Worm (Caenorhabditis elegans): Measurements from ENCODE around the gene ptp-1.

ptp-1 gene

ce11 chrIII:3590365-3590764, at the start of gene ptp-1:
Gene ptp-1 (plus strand): TSS chrIII:3590722.
- TF ChIP-seq ces-1 (GFP tag; optimal IDR thresholded peaks at IDR 0.05) (peak; percentile 50), ceh-39 (tag; optimal IDR thresholded peaks at IDR 0.05) (no peak)

DNA sequence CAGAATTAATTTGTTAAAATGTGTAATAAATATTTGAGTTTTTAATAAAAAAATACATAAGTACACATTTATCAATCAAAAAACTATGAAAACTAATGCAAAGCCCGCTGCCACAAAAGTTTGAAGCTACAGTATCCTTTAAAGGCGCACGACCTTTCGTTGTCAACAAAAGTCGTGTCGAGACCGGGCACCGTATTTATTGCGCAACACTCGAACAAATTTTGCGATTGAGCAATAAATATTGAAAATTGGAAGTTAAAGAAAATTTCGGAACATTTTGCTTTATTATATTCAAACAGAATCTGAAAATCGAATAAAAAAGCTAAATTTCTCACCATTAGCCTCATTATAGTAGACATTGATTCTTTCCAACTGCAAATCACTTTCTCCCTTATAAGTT, 49.4 kb upstream of the ptp-1 start:
- TF ChIP-seq nhr-76 (tag; optimal IDR thresholded peaks at IDR 0.05) (no peak), unc-62 (GFP tag; optimal IDR thresholded peaks at IDR 0.05) (no peak), lin-32 (GFP tag; optimal IDR thresholded peaks at IDR 0.05) (no peak), zip-8 (tag; optimal IDR thresholded peaks at IDR 0.05) (peak; percentile 92), ceh-39 (tag; optimal IDR thresholded peaks at IDR 0.05) (no peak), lsy-2 (tag; optimal IDR thresholded peaks at IDR 0.05) (no peak), sptf-1 (tag; optimal IDR thresholded peaks at IDR 0.05) (no peak), tbx-8 (GFP tag; optimal IDR thresholded peaks at IDR 0.05) (no peak)

ce11 chrIII:3541539-3541938, 49.0 kb upstream of the ptp-1 start, which contains the start of gene ben-1:
Gene ben-1 (minus strand): TSS chrIII:3541639.
- TF ChIP-seq sem-2 (GFP tag; optimal IDR thresholded peaks at IDR 0.05) (no peak), unc-62 (GFP tag; optimal IDR thresholded peaks at IDR 0.05) (no peak), lsy-2 (tag; optimal IDR thresholded peaks at IDR 0.05) (no peak), mls-2 (tag; optimal IDR thresholded peaks at IDR 0.05) (no peak), lin-32 (GFP tag; optimal IDR thresholded peaks at IDR 0.05) (no peak), snpc-4 (tag; optimal IDR thresholded peaks at IDR 0.05) (no peak), nhr-2 (tag; optimal IDR thresholded peaks at IDR 0.05) (no peak), mep-1 (tag; optimal IDR thresholded peaks at IDR 0.05) (no peak)

DNA sequence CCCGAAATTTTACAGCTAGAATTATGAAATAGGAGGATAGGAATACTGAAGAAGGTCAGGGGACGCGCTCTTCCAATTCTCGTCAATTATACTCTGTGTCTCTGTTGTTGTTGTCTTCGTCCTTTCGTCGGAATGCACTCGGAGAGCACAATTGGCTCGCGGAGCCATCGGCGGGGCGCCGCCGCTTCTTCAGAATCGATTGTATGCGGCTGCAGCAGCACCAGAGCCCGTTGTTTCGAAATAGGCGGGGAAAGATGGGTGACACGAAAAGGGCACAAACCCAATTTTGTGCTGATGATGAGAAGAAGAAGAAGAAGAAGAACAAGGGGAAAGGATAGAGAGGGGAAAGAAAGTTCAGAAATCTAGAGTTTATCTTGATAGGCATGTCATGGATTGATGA, 48.4 kb upstream of the ptp-1 start:
- no peak for TF ChIP-seq ceh-83 (GFP tag; optimal IDR thresholded peaks at IDR 0.05)
- no peak for TF ChIP-seq elt-1 (tag; optimal IDR thresholded peaks at IDR 0.05; ENCODE audit: borderline replicate concordance, insufficient read depth)
- TF ChIP-seq ceh-43 (GFP tag; optimal IDR thresholded peaks at IDR 0.05): no peak
- TF ChIP-seq ces-1 (GFP tag; optimal IDR thresholded peaks at IDR 0.05): peak; percentile 89
- TF ChIP-seq sem-2 (GFP tag; optimal IDR thresholded peaks at IDR 0.05): no peak

DNA sequence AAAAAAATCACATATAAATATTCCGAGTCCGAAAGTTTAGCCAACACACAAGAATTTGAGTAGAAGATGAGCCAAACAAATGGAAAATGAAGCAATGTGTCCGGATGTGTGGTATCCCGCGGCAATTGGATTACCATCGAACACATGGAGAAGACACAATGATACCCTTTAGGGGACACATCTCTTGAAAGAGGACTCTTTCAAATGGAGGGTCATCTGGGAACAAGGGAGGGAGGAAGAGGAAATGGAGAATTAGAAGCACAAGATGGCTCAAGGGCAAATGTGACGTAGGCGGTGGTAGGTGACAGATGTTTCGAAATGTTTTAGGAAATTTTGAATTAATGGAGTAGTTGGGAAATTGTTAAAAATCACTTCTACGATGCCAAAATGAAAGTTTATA, 47.5 kb upstream of the ptp-1 start:
- TF ChIP-seq drap-1 (GFP tag; optimal IDR thresholded peaks at IDR 0.05) (no peak), ztf-11 (tag; optimal IDR thresholded peaks at IDR 0.05) (no peak), cnd-1 (tag; optimal IDR thresholded peaks at IDR 0.05) (peak; percentile 83), nhr-76 (tag; optimal IDR thresholded peaks at IDR 0.05) (no peak), nhr-237 (tag; optimal IDR thresholded peaks at IDR 0.05) (no peak), unc-62 (GFP tag; optimal IDR thresholded peaks at IDR 0.05) (peak; percentile 56), snpc-4 (tag; optimal IDR thresholded peaks at IDR 0.05) (no peak), M03D4.4 (tag; optimal IDR thresholded peaks at IDR 0.05) (no peak), mls-2 (tag; optimal IDR thresholded peaks at IDR 0.05) (no peak), sptf-1 (tag; optimal IDR thresholded peaks at IDR 0.05) (no peak), lin-32 (GFP tag; optimal IDR thresholded peaks at IDR 0.05) (peak; percentile 48), mab-5 (tag; optimal IDR thresholded peaks at IDR 0.05) (no peak), nhr-2 (tag; optimal IDR thresholded peaks at IDR 0.05) (no peak), ces-1 (GFP tag; optimal IDR thresholded peaks at IDR 0.05) (peak; percentile 98), hlh-1 (tag; optimal IDR thresholded peaks at IDR 0.05) (no peak), lsy-2 (tag; optimal IDR thresholded peaks at IDR 0.05) (no peak)

DNA sequence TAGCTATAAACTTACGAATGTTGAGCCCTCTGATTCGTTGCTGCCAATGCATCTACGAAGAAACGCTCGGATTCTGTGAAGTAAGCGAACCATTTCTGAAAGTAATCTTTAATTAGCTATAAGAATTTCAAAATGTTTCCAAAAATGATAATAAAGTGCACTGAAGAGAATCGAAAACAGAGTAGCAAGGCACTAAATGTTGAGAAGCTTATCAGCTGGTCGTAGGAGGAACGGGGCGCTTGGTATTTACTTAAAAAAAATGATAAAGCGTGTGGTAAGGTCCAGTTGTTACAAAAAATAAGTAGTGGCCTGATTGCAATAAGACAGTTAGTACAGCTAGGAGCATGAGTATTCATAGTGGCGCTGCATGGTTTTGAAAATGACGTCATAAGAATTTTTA, 44.2 kb upstream of the ptp-1 start, which contains the start of gene C54C6.7:
Gene C54C6.7, minus strand, starts transcription at position 101 of the 400 bp plus-strand sequence.
- TF ChIP-seq zip-8 (tag; optimal IDR thresholded peaks at IDR 0.05): peak; percentile 9
- no peak for TF ChIP-seq ham-2 (GFP tag; optimal IDR thresholded peaks at IDR 0.05)
- TF ChIP-seq drap-1 (GFP tag; optimal IDR thresholded peaks at IDR 0.05): no peak
- TF ChIP-seq nhr-237 (tag; optimal IDR thresholded peaks at IDR 0.05): no peak
- no peak for TF ChIP-seq nhr-2 (tag; optimal IDR thresholded peaks at IDR 0.05)

- no peak for TF ChIP-seq flh-1 (GFP tag; optimal IDR thresholded peaks at IDR 0.05)
- TF ChIP-seq sptf-1 (tag; optimal IDR thresholded peaks at IDR 0.05): no peak
- TF ChIP-seq snpc-4 (tag; optimal IDR thresholded peaks at IDR 0.05): no peak
- no peak for TF ChIP-seq drap-1 (GFP tag; optimal IDR thresholded peaks at IDR 0.05)
- no peak for TF ChIP-seq hlh-1 (tag; optimal IDR thresholded peaks at IDR 0.05)
- TF ChIP-seq lin-32 (GFP tag; optimal IDR thresholded peaks at IDR 0.05): no peak
- no peak for TF ChIP-seq mab-5 (tag; optimal IDR thresholded peaks at IDR 0.05)
- no peak for TF ChIP-seq ceh-83 (GFP tag; optimal IDR thresholded peaks at IDR 0.05)
- no peak for TF ChIP-seq ham-2 (GFP tag; optimal IDR thresholded peaks at IDR 0.05)
- TF ChIP-seq unc-120 (tag; optimal IDR thresholded peaks at IDR 0.05; ENCODE audit: poor library complexity, severe bottlenecking): no peak
- TF ChIP-seq zip-8 (tag; optimal IDR thresholded peaks at IDR 0.05): no peak
- no peak for TF ChIP-seq M03D4.4 (tag; optimal IDR thresholded peaks at IDR 0.05)
- no peak for TF ChIP-seq sem-2 (GFP tag; optimal IDR thresholded peaks at IDR 0.05)
- TF ChIP-seq unc-39 (tag; optimal IDR thresholded peaks at IDR 0.05): no peak
- TF ChIP-seq mls-2 (tag; optimal IDR thresholded peaks at IDR 0.05): no peak
- no peak for TF ChIP-seq ztf-11 (tag; optimal IDR thresholded peaks at IDR 0.05)
- no peak for TF ChIP-seq nhr-237 (tag; optimal IDR thresholded peaks at IDR 0.05)
- no peak for TF ChIP-seq pha-4 (tag; optimal IDR thresholded peaks at IDR 0.05)
- no peak for TF ChIP-seq blmp-1 (tag; optimal IDR thresholded peaks at IDR 0.05)
Observed at ce11 chrIII:3548017-3548416, 42.5 kb upstream of the ptp-1 start, which contains the start of gene C54C6.11. Gene C54C6.11 (plus strand): TSS chrIII:3548317.

Data from whole organism, mixed stage, embryonic.